Fruit fly (Drosophila melanogaster) whole organism, embryonic: Measurements from ENCODE around the gene CG15375.

Experiments used
- CG10321 ChIP-seq: fragments of 200-800 bp; sonication (Bioruptor generic); IDR thresholded peaks from 2 replicates; pipeline ENCODE4 v1.3.6; 2022; ENCODE audit warnings: missing biosample characterization, missing genetic modification characterization
- CG11456 ChIP-seq: fragments of 200-800 bp; sonication (Bioruptor generic); IDR thresholded peaks from 3 replicates; pipeline ENCODE4 v1.3.6; 2022; ENCODE audit warnings: missing biosample characterization, missing genetic modification characterization
- CG8388 ChIP-seq: fragments of 200-800 bp; sonication (Bioruptor generic); optimal IDR thresholded peaks from 2 replicates; lab custom pipeline; 2019; ENCODE audit warnings: missing biosample characterization, mild to moderate bottlenecking, missing genetic modification characterization, moderate library complexity
- Hand ChIP-seq: fragments of 200-800 bp; sonication (Bioruptor generic); optimal IDR thresholded peaks from 2 replicates; lab custom pipeline; 2017; ENCODE audit warnings: mild to moderate bottlenecking, missing biosample characterization, missing genetic modification reagents, missing genetic modification characterization

DNA sequence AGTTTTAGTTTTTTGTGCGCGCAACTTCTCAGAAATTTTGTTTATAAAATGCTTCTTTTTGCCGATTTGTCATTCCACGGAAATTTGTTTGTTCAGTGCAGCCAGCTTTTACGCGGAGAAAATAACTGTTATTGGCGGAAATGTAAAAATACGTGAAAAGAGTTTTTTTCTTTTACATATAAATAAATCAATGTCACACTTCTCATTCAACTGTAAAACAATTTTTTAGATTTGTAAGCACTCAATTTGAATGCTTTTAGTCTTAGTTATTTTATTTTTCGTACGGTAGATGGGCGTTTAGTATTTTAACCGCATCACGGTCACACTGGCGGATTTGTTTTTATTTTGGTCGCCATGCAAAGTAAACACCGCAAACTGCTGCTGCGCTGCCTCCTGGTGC lies 3.0 kb downstream of the CG15375 start, which contains the start of the genes Xpac and brn:
- TF ChIP-seq CG8388 (GFP tag; lab: Kevin White, UChicago) (no peak), CG10321 (no peak), Hand (GFP tag; lab: Kevin White, UChicago) (no peak), CG11456 (GFP tag; lab: Robert Waterston, UW) (no peak)
